Fruit fly (Drosophila melanogaster) whole organism, pupa: ENCODE measurements around the gene indra.

Experiments used
- CG10348 ChIP-seq: fragments of 200-800 bp; sonication (Bioruptor generic); IDR thresholded peaks from 2 replicates; pipeline ENCODE4 v1.3.6; 2022; ENCODE audit warnings: missing biosample characterization, missing genetic modification characterization
- CG12605 ChIP-seq: fragments of 200-800 bp; sonication (Bioruptor generic); IDR thresholded peaks from 2 replicates; pipeline ENCODE4 v1.3.6; 2022; ENCODE audit warnings: missing biosample characterization, missing genetic modification characterization
- CG13204 ChIP-seq: fragments of 200-800 bp; sonication (Bioruptor generic); optimal IDR thresholded peaks from 2 replicates; lab custom pipeline; 2018; ENCODE audit warnings: missing biosample characterization, mild to moderate bottlenecking, missing genetic modification characterization, moderate library complexity
- CG14655 ChIP-seq: fragments of 200-800 bp; sonication (Bioruptor generic); optimal IDR thresholded peaks from 3 replicates; lab custom pipeline; 2017; ENCODE audit warnings: mild to moderate bottlenecking, missing biosample characterization, missing genetic modification reagents, missing genetic modification characterization
- CG15710 ChIP-seq: fragments of 200-800 bp; sonication (Bioruptor generic); optimal IDR thresholded peaks from 2 replicates; lab custom pipeline; 2018; ENCODE audit warnings: missing biosample characterization, mild to moderate bottlenecking, missing genetic modification characterization, moderate library complexity
- CG17806 ChIP-seq: fragments of 200-800 bp; sonication (Bioruptor generic); optimal IDR thresholded peaks from 2 replicates; lab custom pipeline; 2018; ENCODE audit warnings: missing biosample characterization, mild to moderate bottlenecking, missing genetic modification characterization, moderate library complexity
- CG32121 ChIP-seq: fragments of 200-800 bp; sonication (Bioruptor generic); IDR thresholded peaks from 2 replicates; pipeline ENCODE4 v1.3.6; 2022; ENCODE audit warnings: missing biosample characterization, missing genetic modification characterization
- CG34367 ChIP-seq: fragments of 200-800 bp; sonication (Bioruptor generic); optimal IDR thresholded peaks from 2 replicates; lab custom pipeline; 2018; ENCODE audit warnings: missing biosample characterization, mild to moderate bottlenecking, missing genetic modification characterization
- CG4496 ChIP-seq: fragments of 200-800 bp; sonication (Bioruptor generic); IDR thresholded peaks from 3 replicates; pipeline ENCODE4 v1.3.6; 2022; ENCODE audit warnings: missing biosample characterization, missing genetic modification characterization
- CG8159 ChIP-seq: fragments of 200-800 bp; sonication (Bioruptor generic); optimal IDR thresholded peaks from 3 replicates; lab custom pipeline; 2018; ENCODE audit warnings: missing biosample characterization, mild to moderate bottlenecking, missing genetic modification characterization, moderate library complexity
- CG8301 ChIP-seq: fragments of 200-800 bp; sonication (Bioruptor generic); optimal IDR thresholded peaks from 2 replicates; lab custom pipeline; 2018; ENCODE audit warnings: missing biosample characterization, mild to moderate bottlenecking, missing genetic modification characterization
- CG9948 ChIP-seq: fragments of 200-800 bp; sonication (Bioruptor generic); optimal IDR thresholded peaks from 2 replicates; lab custom pipeline; 2018; ENCODE audit warnings: missing biosample characterization, mild to moderate bottlenecking, missing genetic modification characterization, moderate library complexity
- D1 ChIP-seq: fragments of 200-800 bp; sonication (Bioruptor generic); optimal IDR thresholded peaks from 2 replicates; lab custom pipeline; 2018; ENCODE audit warnings: missing biosample characterization, mild to moderate bottlenecking, missing genetic modification characterization, moderate library complexity
- EcR ChIP-seq: fragments of 200-800 bp; sonication (Bioruptor generic); optimal IDR thresholded peaks from 3 replicates; lab custom pipeline; 2019; ENCODE audit warnings: missing biosample characterization, missing genetic modification characterization, mild to moderate bottlenecking, moderate library complexity, missing genetic modification reagents
- Ets98B ChIP-seq: fragments of 200-800 bp; sonication (Bioruptor generic); IDR thresholded peaks from 2 replicates; pipeline ENCODE4 v1.3.6; 2022; ENCODE audit warnings: missing biosample characterization, missing genetic modification characterization
- Pif1A ChIP-seq: fragments of 200-800 bp; sonication (Bioruptor generic); optimal IDR thresholded peaks from 3 replicates; lab custom pipeline; 2016; ENCODE audit warnings: missing biosample characterization, missing genetic modification characterization
- Pif1B ChIP-seq: fragments of 200-800 bp; sonication (Bioruptor generic); optimal IDR thresholded peaks from 3 replicates; lab custom pipeline; 2016; ENCODE audit warnings: missing biosample characterization, missing genetic modification characterization
- Snoo ChIP-seq: fragments of 200-800 bp; sonication (Bioruptor generic); optimal IDR thresholded peaks from 3 replicates; lab custom pipeline; 2017; ENCODE audit warnings: missing biosample characterization, mild to moderate bottlenecking, missing genetic modification characterization, inconsistent platforms
- fd96Ca ChIP-seq: fragments of 200-800 bp; sonication (Bioruptor generic); IDR thresholded peaks from 3 replicates; pipeline ENCODE4 v1.3.6; 2022; ENCODE audit warnings: missing biosample characterization, missing genetic modification characterization
- gl ChIP-seq: fragments of 200-800 bp; sonication (Bioruptor generic); optimal IDR thresholded peaks from 2 replicates; lab custom pipeline; 2018; ENCODE audit warnings: missing biosample characterization, mild to moderate bottlenecking, missing genetic modification characterization
- rn ChIP-seq: fragments of 200-800 bp; sonication (Bioruptor generic); IDR thresholded peaks from 2 replicates; pipeline ENCODE4 v1.3.6; 2022; ENCODE audit warnings: missing biosample characterization, missing genetic modification characterization

The indra gene

dm6 chr3L:1346956-1347587 is 4.9 kb upstream of the indra start:
- TF ChIP-seq EcR (peak; percentile 42), CG34367 (no peak), CG4496 (0 out of 3 replicates have a peak, but pooled peaks have one; percentile 8)

dm6 chr3L:1335989-1336961 is 5.9 kb downstream of the indra start:
- TF ChIP-seq CG12605 (GFP tag; lab: Robert Waterston, UW) (no peak), CG9948 (no peak)

DNA sequence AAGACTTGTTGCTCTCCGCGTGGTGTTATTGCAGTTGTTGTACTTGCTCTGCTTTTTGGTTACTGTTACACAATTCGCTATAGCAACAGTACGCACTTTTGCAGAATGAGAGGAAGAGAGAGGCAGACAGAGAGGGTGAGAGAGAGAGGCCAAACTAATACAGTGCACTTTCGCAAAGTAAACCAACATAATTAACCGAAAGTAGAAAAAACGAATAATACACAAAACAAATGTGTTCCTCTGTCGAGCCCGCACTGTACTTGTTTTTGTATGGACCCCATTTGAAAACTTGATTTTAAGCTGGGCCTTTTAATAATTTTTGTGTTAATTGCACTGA is 6.8 kb downstream of the indra start:
- no peak for TF ChIP-seq CG13204 (GFP tag; lab: Kevin White, UChicago)
- no peak for TF ChIP-seq CG34367
- no peak for TF ChIP-seq Snoo (tag; lab: Kevin White, UChicago)
- TF ChIP-seq CG10348 (GFP tag; lab: Robert Waterston, UW), result no peak
- no peak for TF ChIP-seq CG14655 (GFP tag; lab: Kevin White, UChicago)
- TF ChIP-seq Pif1A (GFP tag; lab: Kevin White, UChicago), result peak; percentile 72
- TF ChIP-seq CG4496, result peak; percentile 85
- peak; percentile 91 for TF ChIP-seq Ets98B (GFP tag; lab: Robert Waterston, UW)
- no peak for TF ChIP-seq D1
- TF ChIP-seq CG15710 (tag; lab: Kevin White, UChicago), result no peak
- TF ChIP-seq EcR, result no peak
- TF ChIP-seq CG12605 (GFP tag; lab: Robert Waterston, UW), result peak; percentile 67
- TF ChIP-seq CG8301 (tag; lab: Kevin White, UChicago), result peak; percentile 40
- TF ChIP-seq Pif1B (GFP tag; lab: Kevin White, UChicago), result peak; percentile 57
- TF ChIP-seq rn (GFP tag; lab: Robert Waterston, UW), result peak; percentile 63; the same call in 1 of the 2 replicates
- peak; percentile 82 for TF ChIP-seq CG32121 (GFP tag; lab: Robert Waterston, UW)
- TF ChIP-seq CG17806 (tag; lab: Kevin White, UChicago), result peak; percentile 9
- TF ChIP-seq fd96Ca, result peak; percentile 89
- TF ChIP-seq CG9948, result peak; percentile 35

dm6 chr3L:1334571-1335427 is 7.4 kb downstream of the indra start, which contains the start of the genes Hmbs and CG2211:
Gene Hmbs, plus strand, starts transcription at chr3L:1334889.
Gene CG2211, minus strand, starts transcription at chr3L:1335359.
- TF ChIP-seq D1 (no peak), Pif1B (GFP tag; lab: Kevin White, UChicago) (no peak), CG8301 (tag; lab: Kevin White, UChicago) (no peak), Snoo (tag; lab: Kevin White, UChicago) (peak; percentile 73), gl (tag; lab: Kevin White, UChicago) (peak; percentile 24), CG9948 (peak; percentile 64), CG8159 (no peak), rn (GFP tag; lab: Robert Waterston, UW) (0 out of 2 replicates have a peak, but pooled peaks have one; percentile 9), CG17806 (tag; lab: Kevin White, UChicago) (peak; percentile 77), CG15710 (tag; lab: Kevin White, UChicago) (peak; percentile 74), CG34367 (peak; percentile 40), CG12605 (GFP tag; lab: Robert Waterston, UW) (no peak), EcR (peak; percentile 53), Ets98B (GFP tag; lab: Robert Waterston, UW) (peak; percentile 77), CG4496 (peak; percentile 85), CG32121 (GFP tag; lab: Robert Waterston, UW) (peak; percentile 60), Pif1A (GFP tag; lab: Kevin White, UChicago) (no peak), CG10348 (GFP tag; lab: Robert Waterston, UW) (peak; percentile 38; the same call in 1 of the 2 replicates), CG14655 (GFP tag; lab: Kevin White, UChicago) (no peak), CG13204 (GFP tag; lab: Kevin White, UChicago) (no peak), fd96Ca (peak; percentile 77)
- TF ChIP-seq, all 21 proteins: peak for 13

- TF ChIP-seq CG10348 (GFP tag; lab: Robert Waterston, UW) (no peak), CG15710 (tag; lab: Kevin White, UChicago) (no peak), CG12605 (GFP tag; lab: Robert Waterston, UW) (no peak), Snoo (tag; lab: Kevin White, UChicago) (no peak), CG4496 (no peak), CG13204 (GFP tag; lab: Kevin White, UChicago) (no peak), CG17806 (tag; lab: Kevin White, UChicago) (no peak), CG14655 (GFP tag; lab: Kevin White, UChicago) (no peak), CG9948 (no peak), CG34367 (no peak), gl (tag; lab: Kevin White, UChicago) (no peak), EcR (no peak), CG32121 (GFP tag; lab: Robert Waterston, UW) (no peak), D1 (no peak), rn (GFP tag; lab: Robert Waterston, UW) (no peak)
These were observed 9.2 kb downstream of the indra start, which contains the start of gene msd5 for dm6 chr3L:1332973-1333372. Gene msd5, minus strand, starts transcription at chr3L:1333146.
